Fruit fly (Drosophila melanogaster) whole organism, wandering third instar larva: ENCODE data around the gene daed.

ENCODE experiments used
- Abd-B ChIP-seq: fragments of >200 bp; optimal IDR thresholded peaks from 2 replicates; lab custom pipeline; 2017; ENCODE audit warnings: missing biosample characterization, missing genetic modification characterization
- CG32264 ChIP-seq: fragments of 200-800 bp; sonication (Bioruptor generic); optimal IDR thresholded peaks from 2 replicates; lab custom pipeline; 2016; ENCODE audit warnings: missing biosample characterization, missing genetic modification characterization
- CG9705 ChIP-seq: fragments of 200-800 bp; sonication (Bioruptor generic); optimal IDR thresholded peaks from 2 replicates; lab custom pipeline; 2018; ENCODE audit warnings: missing biosample characterization, mild to moderate bottlenecking, missing genetic modification characterization
- Dfd ChIP-seq: fragments of >200 bp; optimal IDR thresholded peaks from 2 replicates; lab custom pipeline; 2017; ENCODE audit warnings: missing biosample characterization, missing genetic modification characterization
- Dif ChIP-seq: fragments of 200-275, 200-300 bp; sonication (Bioruptor generic); optimal IDR thresholded peaks from 2 replicates; lab custom pipeline; 2018; ENCODE audit warnings: missing biosample characterization, missing genetic modification characterization; ENCODE audit not compliant: partially characterized antibody
- GATAd ChIP-seq: sonication (Bioruptor generic); optimal IDR thresholded peaks from 2 replicates; lab custom pipeline; 2016; ENCODE audit warnings: missing biosample characterization, missing genetic modification characterization
- HLH106 ChIP-seq: fragments of 200-800 bp; optimal IDR thresholded peaks from 3 replicates; lab custom pipeline; 2019; ENCODE audit warnings: missing biosample characterization, mild to moderate bottlenecking, missing genetic modification characterization, moderate library complexity
- Hr78 ChIP-seq: fragments of >200 bp; optimal IDR thresholded peaks from 2 replicates; lab custom pipeline; 2017; ENCODE audit warnings: missing biosample characterization, missing genetic modification characterization
- Hr83 ChIP-seq: fragments of 200-300 bp; sonication (Bioruptor generic); optimal IDR thresholded peaks from 2 replicates; lab custom pipeline; 2016; ENCODE audit warnings: missing biosample characterization, mild to moderate bottlenecking, missing genetic modification characterization, moderate library complexity; ENCODE audit not compliant: poor library complexity, severe bottlenecking
- Jra ChIP-seq: sonication (Bioruptor generic); optimal IDR thresholded peaks from 2 replicates; lab custom pipeline; 2016; ENCODE audit warnings: missing biosample characterization, missing genetic modification characterization
- N ChIP-seq: fragments of >200 bp; optimal IDR thresholded peaks from 2 replicates; lab custom pipeline; 2018; ENCODE audit warnings: missing biosample characterization, missing external identifiers, missing genetic modification characterization
- OdsH ChIP-seq: fragments of 200-800 bp; sonication (Bioruptor generic); optimal IDR thresholded peaks from 2 replicates; lab custom pipeline; 2016; ENCODE audit warnings: missing biosample characterization, mild to moderate bottlenecking, missing genetic modification characterization
- Rel ChIP-seq, 2 experiments: fragments of 200-800 bp; sonication (Bioruptor generic) in 1 of 2; optimal IDR thresholded peaks; 2 replicates in 1 of 2; 3 replicates in 1 of 2; lab custom pipeline; 2016 to 2019; ENCODE audit warnings: mild to moderate bottlenecking in 2 of 2, missing biosample characterization in 2 of 2, missing genetic modification characterization in 2 of 2, moderate library complexity in 1 of 2
- Sp1 ChIP-seq: fragments of 200-800 bp; sonication (Bioruptor generic); optimal IDR thresholded peaks from 3 replicates; lab custom pipeline; 2019; ENCODE audit warnings: missing biosample characterization, mild to moderate bottlenecking, missing genetic modification characterization, moderate library complexity
- Vsx2 ChIP-seq: fragments of 200-300, 225-300 bp; sonication (Bioruptor generic); optimal IDR thresholded peaks from 2 replicates; lab custom pipeline; 2018; ENCODE audit warnings: missing biosample characterization, missing genetic modification characterization; ENCODE audit not compliant: partially characterized antibody
- br ChIP-seq: fragments of 200-800 bp; sonication (Bioruptor generic); optimal IDR thresholded peaks from 2 replicates; lab custom pipeline; 2016; ENCODE audit warnings: missing biosample characterization, missing genetic modification characterization
- brk ChIP-seq: fragments of 200-800 bp; sonication (Bioruptor generic); optimal IDR thresholded peaks from 2 replicates; lab custom pipeline; 2016; ENCODE audit warnings: missing biosample characterization, mild to moderate bottlenecking, missing genetic modification characterization
- dl ChIP-seq, 2 experiments: fragments of 175-275, 200-275 bp in 1 of 2; fragments of 200-275 bp in 1 of 2; sonication (Bioruptor generic); optimal IDR thresholded peaks; lab custom pipeline; 2018; ENCODE audit warnings: mild to moderate bottlenecking in 2 of 2, missing biosample characterization in 2 of 2, missing genetic modification characterization in 2 of 2, moderate library complexity in 2 of 2; ENCODE audit not compliant: partially characterized antibody in 2 of 2, insufficient read depth in 1 of 2
- dmrt93B ChIP-seq: fragments of 200-800 bp; sonication (Bioruptor generic); optimal IDR thresholded peaks from 2 replicates; lab custom pipeline; 2018; ENCODE audit warnings: missing biosample characterization, mild to moderate bottlenecking, missing genetic modification characterization
- dsf ChIP-seq: sonication (Bioruptor generic); optimal IDR thresholded peaks from 2 replicates; lab custom pipeline; 2016; ENCODE audit warnings: missing biosample characterization, missing genetic modification characterization, borderline replicate concordance
- ey ChIP-seq: fragments of 200-800 bp; sonication (Bioruptor generic); optimal IDR thresholded peaks from 2 replicates; lab custom pipeline; 2016; ENCODE audit warnings: missing biosample characterization, missing genetic modification characterization
- foxo ChIP-seq, 2 experiments: fragments of 200-800 bp; sonication (Bioruptor generic); optimal IDR thresholded peaks; 2 replicates in 1 of 2; 3 replicates in 1 of 2; lab custom pipeline; 2016 to 2017; ENCODE audit warnings: missing biosample characterization in 2 of 2, missing genetic modification characterization in 2 of 2
- fru ChIP-seq: fragments of 200-800 bp; sonication (Bioruptor generic); optimal IDR thresholded peaks from 3 replicates; lab custom pipeline; 2016; ENCODE audit warnings: missing biosample characterization, mild to moderate bottlenecking, missing genetic modification characterization
- h ChIP-seq: fragments of 200-800 bp; sonication (Bioruptor generic); optimal IDR thresholded peaks from 3 replicates; lab custom pipeline; 2016; ENCODE audit warnings: missing biosample characterization, mild to moderate bottlenecking, missing genetic modification characterization
- jim ChIP-seq: fragments of 175-275, 200-325 bp; sonication (Bioruptor generic); optimal IDR thresholded peaks from 2 replicates; lab custom pipeline; 2016; ENCODE audit warnings: missing biosample characterization, mild to moderate bottlenecking, missing genetic modification characterization
- lola ChIP-seq: fragments of >200 bp; optimal IDR thresholded peaks from 2 replicates; lab custom pipeline; 2017; ENCODE audit warnings: missing biosample characterization, missing genetic modification characterization
- psq ChIP-seq: fragments of 200-800 bp; sonication (Bioruptor generic); optimal IDR thresholded peaks from 3 replicates; lab custom pipeline; 2017; ENCODE audit warnings: missing biosample characterization, mild to moderate bottlenecking, missing genetic modification characterization, moderate library complexity
- rgr ChIP-seq: fragments of 200-800 bp; sonication (Bioruptor generic); optimal IDR thresholded peaks from 3 replicates; lab custom pipeline; 2016; ENCODE audit warnings: missing biosample characterization, mild to moderate bottlenecking, missing genetic modification characterization
- sage ChIP-seq: fragments of 200-800 bp; sonication (Bioruptor generic); optimal IDR thresholded peaks from 2 replicates; lab custom pipeline; 2016; ENCODE audit warnings: missing biosample characterization, mild to moderate bottlenecking, missing genetic modification characterization
- sv ChIP-seq: fragments of 200-800 bp; sonication (Bioruptor generic); optimal IDR thresholded peaks from 3 replicates; lab custom pipeline; 2016; ENCODE audit warnings: missing biosample characterization, missing genetic modification characterization
- tai ChIP-seq: sonication (Bioruptor generic); optimal IDR thresholded peaks from 2 replicates; lab custom pipeline; 2016; ENCODE audit warnings: missing biosample characterization, missing genetic modification characterization
- usp ChIP-seq: fragments of >200 bp; optimal IDR thresholded peaks from 2 replicates; lab custom pipeline; 2017; ENCODE audit warnings: missing biosample characterization, missing genetic modification characterization
- woc ChIP-seq: sonication (Bioruptor generic); optimal IDR thresholded peaks from 2 replicates; lab custom pipeline; 2016; ENCODE audit warnings: missing biosample characterization, mild to moderate bottlenecking, missing genetic modification characterization

daed gene

DNA sequence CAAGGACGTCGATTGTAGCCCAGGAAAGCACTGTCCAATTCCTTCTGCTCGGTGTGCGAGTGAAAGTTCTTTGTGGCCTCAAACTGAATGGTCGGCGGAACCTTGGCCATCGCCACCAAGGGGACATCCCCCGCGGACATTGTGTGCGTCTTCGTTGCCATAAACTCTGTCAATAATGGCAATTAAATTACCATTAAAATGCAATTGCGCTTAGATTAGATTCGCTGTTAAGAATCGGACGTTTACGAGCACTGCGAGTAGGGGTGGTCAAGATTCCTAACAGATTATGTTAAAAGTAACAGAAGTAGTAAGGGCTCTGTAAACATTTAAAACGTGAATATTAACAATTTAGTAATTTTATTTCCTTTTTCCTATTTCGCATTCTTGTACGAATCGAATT, at the start of gene daed:
Gene daed, minus strand, starts transcription at position 247 of the 400 bp plus-strand sequence.
- no peak for TF ChIP-seq jim
- no peak for TF ChIP-seq fru (GFP tag; lab: Kevin White, UChicago)
- no peak for TF ChIP-seq GATAd (GFP tag; lab: Kevin White, UChicago)
- TF ChIP-seq lola (GFP tag; lab: Kevin White, UChicago) = no peak
- no peak for TF ChIP-seq Dfd (GFP tag; lab: Kevin White, UChicago)
- no peak for TF ChIP-seq N (GFP tag; lab: Kevin White, UChicago)
- no peak for TF ChIP-seq Rel (GFP tag; optimal IDR thresholded peaks at IDR 0.05; lab: Kevin White, UChicago)
- peak; percentile 86 for TF ChIP-seq Rel (tag; optimal IDR thresholded peaks at IDR 0.05; lab: Kevin White, UChicago)
- TF ChIP-seq Sp1 = peak; percentile 50
- no peak for TF ChIP-seq Dif (GFP tag; lab: Kevin White, UChicago)
- no peak for TF ChIP-seq usp (GFP tag; lab: Kevin White, UChicago)
- no peak for TF ChIP-seq Jra (GFP tag; lab: Kevin White, UChicago)
- peak; percentile 7 for TF ChIP-seq rgr
- TF ChIP-seq CG9705 (GFP tag; lab: Kevin White, UChicago) = no peak
- no peak for TF ChIP-seq brk (GFP tag; lab: Kevin White, UChicago)
- TF ChIP-seq Hr83 = no peak
- TF ChIP-seq psq (GFP tag; lab: Kevin White, UChicago) = no peak
- no peak for TF ChIP-seq ey
- TF ChIP-seq HLH106 (tag; lab: Kevin White, UChicago) = no peak
- TF ChIP-seq dsf (GFP tag; lab: Kevin White, UChicago) = no peak
- TF ChIP-seq Vsx2 = no peak
- TF ChIP-seq dl (GFP tag; optimal IDR thresholded peaks at IDR 0.05; lab: Kevin White, UChicago; ENCODE audit: insufficient read depth in 1 of 2, partially characterized antibody in 2 of 2) = no peak
- no peak for TF ChIP-seq br (GFP tag; lab: Kevin White, UChicago)
- TF ChIP-seq h = no peak

DNA sequence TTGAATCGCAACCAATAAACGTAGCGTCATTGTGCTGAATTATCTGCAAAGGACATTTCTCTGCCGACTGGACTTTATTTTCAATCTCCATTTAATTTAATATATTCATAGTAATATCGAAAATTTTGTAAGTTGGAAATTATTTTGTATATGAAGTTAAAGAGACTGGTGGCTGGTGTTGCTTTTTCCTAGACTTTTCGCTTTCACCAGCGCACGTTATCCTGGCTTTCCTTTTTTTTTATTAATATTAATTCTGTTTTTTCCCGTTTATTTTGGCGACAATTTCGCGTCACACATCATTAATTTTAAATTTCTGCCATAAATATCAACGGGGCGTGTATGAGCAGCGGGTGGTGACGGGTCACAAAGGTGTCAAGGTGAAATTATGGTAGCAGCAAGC, 49.1 kb upstream of the daed start, which contains the start of gene CG34049:
Gene CG34049, minus strand, starts transcription at position 101 of the 400 bp plus-strand sequence.
- no peak for TF ChIP-seq h
- no peak for TF ChIP-seq GATAd (GFP tag; lab: Kevin White, UChicago)
- TF ChIP-seq foxo (GFP tag; optimal IDR thresholded peaks at IDR 0.05; lab: Kevin White, UChicago) = no peak
- TF ChIP-seq sage (GFP tag; lab: Kevin White, UChicago) = no peak
- no peak for TF ChIP-seq brk (GFP tag; lab: Kevin White, UChicago)
- no peak for TF ChIP-seq tai (GFP tag; lab: Kevin White, UChicago)
- TF ChIP-seq N (GFP tag; lab: Kevin White, UChicago) = no peak
- no peak for TF ChIP-seq lola (GFP tag; lab: Kevin White, UChicago)
- TF ChIP-seq sv = no peak
- TF ChIP-seq ey = no peak
- TF ChIP-seq Hr83 = no peak
- no peak for TF ChIP-seq CG32264
- TF ChIP-seq rgr = no peak
- TF ChIP-seq Hr78 (GFP tag; lab: Kevin White, UChicago) = no peak

DNA sequence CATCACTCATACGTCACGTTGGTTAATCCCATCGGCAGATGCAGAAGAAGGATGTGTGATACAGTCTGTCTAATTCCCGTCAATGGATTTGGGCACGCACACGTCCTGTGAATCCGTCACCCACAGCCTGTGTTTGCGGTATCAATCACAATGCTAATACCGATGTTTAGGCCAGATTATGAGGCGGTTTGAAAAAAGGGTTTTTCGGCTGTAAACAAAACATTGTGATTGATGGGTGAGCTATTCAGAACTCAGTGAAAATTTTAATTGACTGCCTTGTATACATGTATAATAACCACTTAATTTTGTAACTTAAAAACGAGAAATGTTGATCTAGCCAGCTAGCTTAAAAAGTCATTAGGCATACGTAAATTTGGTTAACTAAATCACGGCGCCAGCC, 47.0 kb upstream of the daed start, which contains the start of gene CG4270:
Gene CG4270, plus strand, starts transcription at position 301 of the 400 bp plus-strand sequence.
- TF ChIP-seq brk (GFP tag; lab: Kevin White, UChicago) (no peak), HLH106 (tag; lab: Kevin White, UChicago) (no peak)

- TF ChIP-seq Hr78 (GFP tag; lab: Kevin White, UChicago) (no peak), brk (GFP tag; lab: Kevin White, UChicago) (no peak), sv (no peak), CG32264 (no peak), woc (GFP tag; lab: Kevin White, UChicago) (no peak), dsf (GFP tag; lab: Kevin White, UChicago) (no peak), CG9705 (GFP tag; lab: Kevin White, UChicago) (no peak), Abd-B (no peak), rgr (no peak), N (GFP tag; lab: Kevin White, UChicago) (no peak), sage (GFP tag; lab: Kevin White, UChicago) (no peak), h (no peak), Hr83 (no peak), dmrt93B (GFP tag; lab: Kevin White, UChicago) (no peak), OdsH (GFP tag; lab: Kevin White, UChicago) (no peak), GATAd (GFP tag; lab: Kevin White, UChicago) (no peak)
- TF ChIP-seq, all 38 proteins: peak for 0
Observed at dm6 chr2L:2254950-2255349, 38.8 kb upstream of the daed start, which contains the start of gene Send1. TSS of gene Send1 (minus strand) at chr2L:2255050.
